Worm (Caenorhabditis elegans) whole organism, young adult: Measurements from ENCODE around the gene sax-2.

ENCODE experiments used
- B0019.2 ChIP-seq: fragments of 200-800 bp; sonication (Bioruptor generic); conservative IDR thresholded peaks from 2 replicates; pipeline ENCODE4 v1.3.6; 2022; ENCODE audit warnings: missing genetic modification reagents, missing genetic modification characterization, missing compliant biosample characterization
- B0035.1 ChIP-seq: sonication (generic microtip); optimal IDR thresholded peaks from 2 replicates; lab custom pipeline; 2016; ENCODE audit warnings: missing genetic modification characterization, mild to moderate bottlenecking, missing compliant biosample characterization, missing genotype, missing genetic modification reagents
- B0336.3 ChIP-seq: fragments of 200-800 bp; sonication (Bioruptor generic); IDR thresholded peaks from 2 replicates; pipeline ENCODE4 v1.3.6; 2022; ENCODE audit warnings: missing genetic modification characterization, missing compliant biosample characterization
- F10E7.11 ChIP-seq: sonication (generic microtip); optimal IDR thresholded peaks from 2 replicates; lab custom pipeline; 2017; ENCODE audit warnings: mild to moderate bottlenecking, missing genetic modification characterization, moderate library complexity, missing compliant biosample characterization
- F22D6.2 ChIP-seq: sonication (generic microtip); optimal IDR thresholded peaks from 2 replicates; lab custom pipeline; 2016; ENCODE audit warnings: mild to moderate bottlenecking, missing genetic modification characterization, missing compliant biosample characterization
- F33H1.4 ChIP-seq: fragments of 200-800 bp; sonication (Bioruptor generic); IDR thresholded peaks from 2 replicates; pipeline ENCODE4 v1.3.6; 2022; ENCODE audit warnings: missing genetic modification reagents, missing genetic modification characterization, missing compliant biosample characterization
- F37B4.10 ChIP-seq: fragments of 200-800 bp; sonication (Bioruptor generic); IDR thresholded peaks from 2 replicates; pipeline ENCODE4 v1.3.6; 2022; ENCODE audit warnings: missing genetic modification characterization, missing compliant biosample characterization
- F49E8.2 ChIP-seq: sonication (generic microtip); optimal IDR thresholded peaks from 3 replicates; lab custom pipeline; 2017; ENCODE audit warnings: missing genetic modification characterization, mild to moderate bottlenecking, missing compliant biosample characterization, antibody characterized with exemption, moderate library complexity; ENCODE audit not compliant: insufficient read depth
- F52B5.7 ChIP-seq: sonication (generic microtip); optimal IDR thresholded peaks from 2 replicates; lab custom pipeline; 2016; ENCODE audit warnings: mild to moderate bottlenecking, missing genetic modification characterization, missing compliant biosample characterization
- K11D2.4 ChIP-seq: fragments of 200-800 bp; sonication (Bioruptor generic); IDR thresholded peaks from 2 replicates; pipeline ENCODE4 v1.3.6; 2022; ENCODE audit warnings: missing genetic modification reagents, missing genetic modification characterization, missing compliant biosample characterization
- Y67H2A.10 ChIP-seq: fragments of 200-800 bp; sonication (Bioruptor generic); conservative IDR thresholded peaks from 2 replicates; pipeline ENCODE4 v1.3.6; 2022; ENCODE audit warnings: missing genetic modification reagents, missing genetic modification characterization, missing compliant biosample characterization
- ama-1 ChIP-seq, 3 experiments: fragments of 150-350 bp in 1 of 3; sonication (generic microtip) in 2 of 3; optimal IDR thresholded peaks; 2 replicates each; lab custom pipeline; 2014 to 2018; ENCODE audit warnings: missing biosample characterization in 2 of 3, missing genetic modification characterization in 2 of 3, missing genetic modification reagents in 2 of 3
- aptf-3 ChIP-seq: fragments of 200-800 bp; sonication (Bioruptor generic); IDR thresholded peaks from 2 replicates; pipeline ENCODE4 v1.3.6; 2022; ENCODE audit warnings: missing genetic modification characterization, missing compliant biosample characterization
- attf-5 ChIP-seq: fragments of 200-800 bp; sonication (Bioruptor generic); optimal IDR thresholded peaks from 2 replicates; lab custom pipeline; 2018; ENCODE audit warnings: mild to moderate bottlenecking, missing genetic modification characterization, missing compliant biosample characterization
- bed-2 ChIP-seq: fragments of 200-800 bp; sonication (Bioruptor generic); IDR thresholded peaks from 2 replicates; pipeline ENCODE4 v1.3.6; 2022; ENCODE audit warnings: missing genetic modification reagents, missing genetic modification characterization, missing compliant biosample characterization
- ccch-3 ChIP-seq: fragments of 200-800 bp; sonication (Bioruptor generic); optimal IDR thresholded peaks from 2 replicates; lab custom pipeline; 2018; ENCODE audit warnings: mild to moderate bottlenecking, missing genetic modification characterization, missing compliant biosample characterization
- cebp-1 ChIP-seq, 2 experiments: fragments of 200-800 bp in 1 of 2; sonication (Bioruptor generic) in 1 of 2; sonication (generic microtip) in 1 of 2; IDR thresholded peaks in 1 of 2; optimal IDR thresholded peaks in 1 of 2; 2 replicates each; pipeline versions ENCODE4 v1.3.6 to Lab custom; 2017 to 2022; ENCODE audit warnings: missing compliant biosample characterization in 2 of 2, missing genetic modification characterization in 2 of 2, mild to moderate bottlenecking in 1 of 2, missing genetic modification reagents in 1 of 2, moderate library complexity in 1 of 2
- ceh-100 ChIP-seq: fragments of 200-800 bp; sonication (Bioruptor generic); IDR thresholded peaks from 2 replicates; pipeline ENCODE4 v1.3.6; 2022; ENCODE audit warnings: missing genetic modification reagents, missing genetic modification characterization, missing compliant biosample characterization
- ceh-40 ChIP-seq: fragments of 200-800 bp; sonication (Bioruptor generic); IDR thresholded peaks from 2 replicates; pipeline ENCODE4 v1.3.6; 2022; ENCODE audit warnings: missing genetic modification characterization, missing compliant biosample characterization
- ceh-79 ChIP-seq: sonication (generic microtip); optimal IDR thresholded peaks from 2 replicates; lab custom pipeline; 2017; ENCODE audit warnings: mild to moderate bottlenecking, missing genetic modification characterization, missing compliant biosample characterization
- chd-7 ChIP-seq: sonication (generic microtip); optimal IDR thresholded peaks from 2 replicates; lab custom pipeline; 2016; ENCODE audit warnings: mild to moderate bottlenecking, missing genetic modification characterization, moderate library complexity, missing compliant biosample characterization
- egl-44 ChIP-seq: fragments of 200-800 bp; sonication (Bioruptor generic); IDR thresholded peaks from 2 replicates; pipeline ENCODE4 v1.3.6; 2022; ENCODE audit warnings: missing genetic modification reagents, missing genetic modification characterization, missing compliant biosample characterization
- egrh-3 ChIP-seq: fragments of 200-800 bp; sonication (Bioruptor generic); IDR thresholded peaks from 2 replicates; pipeline ENCODE4 v1.3.6; 2022; ENCODE audit warnings: missing genetic modification reagents, missing genetic modification characterization, missing compliant biosample characterization
- ekl-4 ChIP-seq: fragments of 200-800 bp; sonication (Bioruptor generic); IDR thresholded peaks from 2 replicates; pipeline ENCODE4 v1.3.6; 2022; ENCODE audit warnings: missing genetic modification reagents, missing genetic modification characterization, missing compliant biosample characterization
- ets-4 ChIP-seq: fragments of 200-800 bp; sonication (Bioruptor generic); optimal IDR thresholded peaks from 2 replicates; lab custom pipeline; 2018; ENCODE audit warnings: mild to moderate bottlenecking, missing genetic modification characterization, missing compliant biosample characterization
- him-1 ChIP-seq: sonication (generic microtip); optimal IDR thresholded peaks from 2 replicates; lab custom pipeline; 2016; ENCODE audit warnings: missing genotype, missing genetic modification reagents, missing genetic modification characterization, missing compliant biosample characterization
- hmg-20 ChIP-seq: fragments of 200-800 bp; sonication (Bioruptor generic); IDR thresholded peaks from 2 replicates; pipeline ENCODE4 v1.3.6; 2022; ENCODE audit warnings: missing genetic modification reagents, missing genetic modification characterization, missing compliant biosample characterization
- let-526 ChIP-seq: fragments of 200-800 bp; sonication (Bioruptor generic); IDR thresholded peaks from 2 replicates; pipeline ENCODE4 v1.3.6; 2022; ENCODE audit warnings: missing genetic modification reagents, missing genetic modification characterization, missing compliant biosample characterization
- lin-54 ChIP-seq: fragments of 200-800 bp; sonication (Bioruptor generic); optimal IDR thresholded peaks from 2 replicates; lab custom pipeline; 2018; ENCODE audit warnings: mild to moderate bottlenecking, missing genetic modification characterization, missing compliant biosample characterization
- lsy-27 ChIP-seq: sonication (generic microtip); optimal IDR thresholded peaks from 2 replicates; lab custom pipeline; 2017; ENCODE audit warnings: missing genetic modification characterization, mild to moderate bottlenecking, missing compliant biosample characterization, antibody characterized with exemption, missing genotype, borderline replicate concordance; ENCODE audit not compliant: insufficient read depth
- madf-10 ChIP-seq: sonication (generic microtip); optimal IDR thresholded peaks from 2 replicates; lab custom pipeline; 2016; ENCODE audit warnings: mild to moderate bottlenecking, missing genetic modification characterization, missing compliant biosample characterization
- madf-3 ChIP-seq: fragments of 200-800 bp; sonication (Bioruptor generic); IDR thresholded peaks from 2 replicates; pipeline ENCODE4 v1.3.6; 2022; ENCODE audit warnings: missing genetic modification reagents, missing genetic modification characterization, missing compliant biosample characterization
- madf-6 ChIP-seq: fragments of 200-800 bp; sonication (Bioruptor generic); IDR thresholded peaks from 2 replicates; pipeline ENCODE4 v1.3.6; 2022; ENCODE audit warnings: missing genetic modification reagents, missing genetic modification characterization, missing compliant biosample characterization
- mcd-1 ChIP-seq: fragments of 200-800 bp; sonication (Bioruptor generic); IDR thresholded peaks from 2 replicates; pipeline ENCODE4 v1.3.6; 2022; ENCODE audit warnings: missing genetic modification reagents, missing genetic modification characterization, missing compliant biosample characterization
- mel-28 ChIP-seq: sonication (generic microtip); optimal IDR thresholded peaks from 2 replicates; lab custom pipeline; 2016; ENCODE audit warnings: borderline replicate concordance, mild to moderate bottlenecking, missing genetic modification characterization, missing compliant biosample characterization
- mes-4 ChIP-seq: sonication (generic microtip); optimal IDR thresholded peaks from 2 replicates; lab custom pipeline; 2016; ENCODE audit warnings: missing genotype, missing genetic modification characterization, missing compliant biosample characterization
- nhr-179 ChIP-seq: sonication (generic microtip); optimal IDR thresholded peaks from 2 replicates; lab custom pipeline; 2016; ENCODE audit warnings: mild to moderate bottlenecking, missing genetic modification characterization, missing compliant biosample characterization
- nhr-90 ChIP-seq: sonication (generic microtip); optimal IDR thresholded peaks from 2 replicates; lab custom pipeline; 2016; ENCODE audit warnings: missing genotype, mild to moderate bottlenecking, missing genetic modification characterization, missing compliant biosample characterization
- rpc-1 ChIP-seq, 2 experiments: fragments of 150-350 bp in 1 of 2; sonication (generic microtip) in 1 of 2; optimal IDR thresholded peaks; 2 replicates each; lab custom pipeline; 2014 to 2018; ENCODE audit warnings: missing biosample characterization in 1 of 2, missing genetic modification characterization in 1 of 2, missing genetic modification reagents in 1 of 2, missing genotype in 1 of 2
- snpc-3.4 ChIP-seq: sonication (generic microtip); optimal IDR thresholded peaks from 2 replicates; lab custom pipeline; 2017; ENCODE audit warnings: missing genetic modification characterization, mild to moderate bottlenecking, missing compliant biosample characterization, antibody characterized with exemption, moderate library complexity, missing genotype, missing genetic modification reagents
- sptf-2 ChIP-seq: fragments of 200-800 bp; sonication (Bioruptor generic); optimal IDR thresholded peaks from 2 replicates; lab custom pipeline; 2018; ENCODE audit warnings: mild to moderate bottlenecking, missing genetic modification characterization, missing compliant biosample characterization
- tbp1 ChIP-seq: fragments of 200-800 bp; sonication (Bioruptor generic); optimal IDR thresholded peaks from 2 replicates; lab custom pipeline; 2018; ENCODE audit warnings: mild to moderate bottlenecking, missing genetic modification characterization, missing compliant biosample characterization
- unc-130 ChIP-seq: sonication (generic microtip); optimal IDR thresholded peaks from 2 replicates; lab custom pipeline; 2016; ENCODE audit warnings: missing genetic modification reagents, missing genetic modification characterization, missing compliant biosample characterization
- unc-62 ChIP-seq: fragments of 150-350 bp; optimal IDR thresholded peaks from 2 replicates; lab custom pipeline; 2014; ENCODE audit warnings: missing biosample characterization, missing genetic modification reagents, missing genetic modification characterization
- xnd-1 ChIP-seq: sonication (generic microtip); optimal IDR thresholded peaks from 2 replicates; lab custom pipeline; 2016; ENCODE audit warnings: missing genotype, missing genetic modification reagents, missing genetic modification characterization, missing compliant biosample characterization
- ztf-22 ChIP-seq: fragments of 200-800 bp; sonication (Bioruptor generic); optimal IDR thresholded peaks from 2 replicates; lab custom pipeline; 2018; ENCODE audit warnings: mild to moderate bottlenecking, missing genetic modification characterization, moderate library complexity, missing compliant biosample characterization
- ztf-26 ChIP-seq: sonication (generic microtip); optimal IDR thresholded peaks from 2 replicates; lab custom pipeline; 2017; ENCODE audit warnings: missing genetic modification characterization, missing compliant biosample characterization

Gene sax-2

ce11 chrIII:5172470-5172869, 63.0 kb downstream of the sax-2 start, which contains the start of gene K10D2.5 (continued):
- no peak for TF ChIP-seq rpc-1 (optimal IDR thresholded peaks at IDR 0.05; lab: Kevin White, UChicago)
- no peak for TF ChIP-seq rpc-1 (tag; optimal IDR thresholded peaks at IDR 0.05; lab: Kevin White, UChicago)
- peak; percentile 92 for TF ChIP-seq madf-10 (tag; lab: Kevin White, UChicago)
- TF ChIP-seq lin-54 (GFP tag; lab: Kevin White, UChicago): peak; percentile 96
- peak; percentile 88 for TF ChIP-seq madf-6 (GFP tag; lab: Robert Waterston, UW)
- peak; percentile 78 for TF ChIP-seq chd-7 (tag; lab: Kevin White, UChicago)
- TF ChIP-seq tbp1 (GFP tag; lab: Kevin White, UChicago): peak; percentile 73
- TF ChIP-seq K11D2.4 (GFP tag; lab: Robert Waterston, UW): peak; percentile 94
- TF ChIP-seq ztf-26 (tag; lab: Kevin White, UChicago): peak; percentile 25
- peak; percentile 71 for TF ChIP-seq snpc-3.4 (tag; lab: Kevin White, UChicago)
- peak; percentile 99 for TF ChIP-seq ceh-100
- peak; percentile 72 for TF ChIP-seq ztf-22
- TF ChIP-seq ceh-40: peak; percentile 91
- TF ChIP-seq cebp-1 (GFP tag; IDR thresholded peaks at IDR 0.05; lab: Robert Waterston, UW): peak; percentile 90
- TF ChIP-seq cebp-1 (tag; optimal IDR thresholded peaks at IDR 0.05; lab: Kevin White, UChicago): peak; percentile 81
- TF ChIP-seq attf-5 (GFP tag; lab: Kevin White, UChicago): peak; percentile 99
- TF ChIP-seq unc-130 (GFP tag; lab: Kevin White, UChicago): peak; percentile 98
- TF ChIP-seq bed-2 (GFP tag; lab: Robert Waterston, UW): peak; percentile 98
- peak; percentile 90 for TF ChIP-seq F49E8.2 (tag; lab: Kevin White, UChicago)
- peak; percentile 63; the same call in 1 of the 2 replicates for TF ChIP-seq aptf-3 (GFP tag; lab: Robert Waterston, UW)
- peak; percentile 95 for TF ChIP-seq ccch-3 (GFP tag; lab: Kevin White, UChicago)
- peak; percentile 99 for TF ChIP-seq mcd-1 (GFP tag; lab: Robert Waterston, UW)
- TF ChIP-seq B0336.3 (GFP tag; lab: Robert Waterston, UW): peak; percentile 86
- peak; percentile 27 for TF ChIP-seq xnd-1 (tag; lab: Kevin White, UChicago)
- TF ChIP-seq nhr-90 (tag; lab: Kevin White, UChicago): no peak
- TF ChIP-seq B0019.2: peak; percentile 96
- TF ChIP-seq mel-28 (tag; lab: Kevin White, UChicago): peak; percentile 31
- TF ChIP-seq let-526 (GFP tag; lab: Robert Waterston, UW): peak; percentile 96
- peak; percentile 66 for TF ChIP-seq sptf-2 (GFP tag; lab: Kevin White, UChicago)
- peak; percentile 92 for TF ChIP-seq madf-3
- TF ChIP-seq B0035.1 (tag; lab: Kevin White, UChicago): peak; percentile 31
- TF ChIP-seq F52B5.7: peak; percentile 68
- TF ChIP-seq egl-44: peak; percentile 66; the same call in 1 of the 2 replicates
- peak; percentile 83 for TF ChIP-seq F33H1.4 (GFP tag; lab: Robert Waterston, UW)
- no peak for TF ChIP-seq ets-4 (GFP tag; lab: Kevin White, UChicago)
- TF ChIP-seq hmg-20 (GFP tag; lab: Robert Waterston, UW): peak; percentile 82
- peak; percentile 8 for TF ChIP-seq him-1 (tag; lab: Kevin White, UChicago)
- no peak for TF ChIP-seq F10E7.11 (tag; lab: Kevin White, UChicago)
- peak; percentile 73 for TF ChIP-seq F22D6.2
- peak; percentile 91 for TF ChIP-seq egrh-3 (GFP tag; lab: Robert Waterston, UW)
- no peak for TF ChIP-seq unc-62 (GFP tag; lab: Kevin White, UChicago)
- no peak for TF ChIP-seq ceh-79 (tag; lab: Kevin White, UChicago)
- TF ChIP-seq ama-1 (optimal IDR thresholded peaks at IDR 0.05; lab: Kevin White, UChicago): no peak
- TF ChIP-seq ama-1 (GFP tag; optimal IDR thresholded peaks at IDR 0.05; lab: Kevin White, UChicago): no peak
- TF ChIP-seq lsy-27 (tag; lab: Kevin White, UChicago): no peak
- TF ChIP-seq ekl-4 (GFP tag; lab: Robert Waterston, UW): peak; percentile 95
- TF ChIP-seq F37B4.10 (GFP tag; lab: Robert Waterston, UW): no peak
- TF ChIP-seq mes-4 (tag; lab: Kevin White, UChicago): no peak
- peak; percentile 97 for TF ChIP-seq Y67H2A.10 (GFP tag; lab: Robert Waterston, UW)
- TF ChIP-seq nhr-179 (tag; lab: Kevin White, UChicago): no peak
